Fruit fly (Drosophila melanogaster) whole organism: ENCODE data around the gene CG7907.
A peak's percentile ranks its signal among the peaks of the same experiment; 100 is the strongest.

Source experiments
- CG8478 ChIP-seq: fragments of >200 bp; optimal IDR thresholded peaks from 2 replicates; lab custom pipeline; 2018; ENCODE audit warnings: inconsistent platforms
- Dll ChIP-seq: fragments of >200 bp; optimal IDR thresholded peaks from 2 replicates; lab custom pipeline; 2017
- EcR ChIP-seq, 2 experiments: fragments of >200 bp; optimal IDR thresholded peaks; 2 replicates each; lab custom pipeline; 2017; ENCODE audit warnings: missing biosample characterization in 2 of 2, missing genetic modification characterization in 2 of 2, missing genetic modification reagents in 2 of 2
- pan ChIP-seq: fragments of >200 bp; optimal IDR thresholded peaks from 2 replicates; lab custom pipeline; 2017
- psq ChIP-seq: fragments of >200 bp; optimal IDR thresholded peaks from 2 replicates; lab custom pipeline; 2017
- usp ChIP-seq: fragments of >200 bp; optimal IDR thresholded peaks from 2 replicates; lab custom pipeline; 2017; ENCODE audit warnings: missing biosample characterization, missing genetic modification characterization, mixed read lengths

The CG7907 gene

dm6 chr3R:21403435-21403834 is at the start of gene CG7907:
TSS of gene CG7907 (plus strand) at chr3R:21403735.
- TF ChIP-seq EcR (GFP tag; optimal IDR thresholded peaks at IDR 0.05; lab: Kevin White, UChicago) (no peak), pan (no peak), CG8478 (lab: Kevin White, UChicago) (no peak), usp (no peak), Dll (lab: Kevin White, UChicago) (no peak), psq (no peak)

DNA sequence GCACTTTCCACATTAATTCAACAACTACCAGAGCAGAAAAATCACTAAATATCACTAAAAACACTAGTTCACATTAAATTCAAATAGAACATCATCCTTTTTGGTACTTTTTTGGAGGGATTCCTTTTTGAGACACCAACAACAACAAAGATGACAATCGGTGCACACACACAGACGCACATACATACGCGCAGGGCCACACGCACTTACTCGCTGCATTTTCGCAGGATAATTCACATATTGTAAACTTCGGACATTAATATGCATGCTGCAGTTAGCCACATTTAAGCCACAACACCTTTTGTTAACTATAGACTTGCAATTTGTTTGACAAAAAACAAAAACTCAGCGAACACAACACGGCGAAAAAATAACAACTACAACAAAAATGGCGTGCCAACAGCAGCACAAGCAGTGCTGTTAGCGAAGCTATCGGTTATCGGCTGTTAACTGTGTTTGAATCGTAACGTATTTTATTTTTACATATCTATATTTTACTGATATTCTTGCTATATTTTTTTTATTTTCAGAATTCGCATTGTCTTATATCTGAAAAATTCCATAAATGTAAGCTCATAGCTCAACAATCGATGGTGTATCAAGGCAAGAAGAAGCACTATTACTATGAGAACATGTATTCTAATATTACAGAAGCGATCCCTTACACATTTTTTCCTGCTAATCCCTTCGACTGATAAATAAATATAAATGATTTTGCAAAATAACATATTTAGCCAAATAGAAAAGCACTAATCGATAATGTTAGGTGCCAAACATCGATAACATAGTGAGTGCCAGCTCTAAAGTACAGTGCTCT is 44.0 kb upstream of the CG7907 start:
- TF ChIP-seq usp (no peak), Dll (lab: Kevin White, UChicago) (no peak), psq (no peak), pan (no peak), EcR (GFP tag; optimal IDR thresholded peaks at IDR 0.05; lab: Kevin White, UChicago) (no peak), CG8478 (lab: Kevin White, UChicago) (no peak)

DNA sequence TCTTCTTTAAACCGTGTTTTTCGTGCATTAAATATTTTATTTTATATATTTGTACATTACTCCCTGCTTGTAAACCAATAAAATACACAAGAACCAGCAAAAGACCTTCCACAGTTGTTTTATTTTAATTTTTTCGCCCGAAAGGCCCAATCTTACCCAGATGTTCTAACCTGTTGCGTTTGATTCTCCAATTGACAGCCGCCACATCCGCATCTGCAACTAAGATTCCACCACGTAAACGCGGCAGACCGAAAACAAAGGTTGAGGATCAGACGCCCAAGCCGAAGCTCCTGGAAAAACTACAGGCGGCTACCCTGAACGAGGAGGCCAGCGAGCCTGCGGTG is 43.4 kb upstream of the CG7907 start:
- TF ChIP-seq EcR (GFP tag; optimal IDR thresholded peaks at IDR 0.05; lab: Kevin White, UChicago): no peak
- no peak for TF ChIP-seq usp

DNA sequence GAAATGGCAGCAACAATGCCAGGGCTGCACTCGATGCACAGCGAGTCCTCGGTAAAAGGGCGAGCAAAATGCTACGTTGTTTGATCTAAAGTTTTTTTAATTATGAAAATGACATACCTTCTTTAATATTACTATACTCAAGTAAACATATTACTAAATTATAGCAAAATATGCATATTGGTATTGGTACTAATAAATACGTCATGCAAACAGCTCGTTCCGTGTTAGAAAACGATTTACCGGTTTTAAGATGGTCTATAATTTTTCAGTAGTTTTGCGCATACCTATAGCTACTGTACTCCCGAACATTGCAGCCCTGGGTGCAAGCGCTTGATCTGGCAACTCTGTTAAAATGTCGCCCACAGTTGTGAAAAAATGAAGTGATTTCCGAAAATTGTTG is 38.3 kb upstream of the CG7907 start:
- TF ChIP-seq psq (no peak), CG8478 (lab: Kevin White, UChicago) (no peak), Dll (lab: Kevin White, UChicago) (no peak), EcR (GFP tag; optimal IDR thresholded peaks at IDR 0.05; lab: Kevin White, UChicago) (no peak), usp (no peak), pan (no peak)

- no peak for TF ChIP-seq EcR (GFP tag; optimal IDR thresholded peaks at IDR 0.05; lab: Kevin White, UChicago)
- TF ChIP-seq usp: no peak
- no peak for TF ChIP-seq CG8478 (lab: Kevin White, UChicago)
- TF ChIP-seq psq: no peak
- no peak for TF ChIP-seq Dll (lab: Kevin White, UChicago)
- no peak for TF ChIP-seq pan
Observed at dm6 chr3R:21368444-21368843, 35.1 kb upstream of the CG7907 start.

DNA sequence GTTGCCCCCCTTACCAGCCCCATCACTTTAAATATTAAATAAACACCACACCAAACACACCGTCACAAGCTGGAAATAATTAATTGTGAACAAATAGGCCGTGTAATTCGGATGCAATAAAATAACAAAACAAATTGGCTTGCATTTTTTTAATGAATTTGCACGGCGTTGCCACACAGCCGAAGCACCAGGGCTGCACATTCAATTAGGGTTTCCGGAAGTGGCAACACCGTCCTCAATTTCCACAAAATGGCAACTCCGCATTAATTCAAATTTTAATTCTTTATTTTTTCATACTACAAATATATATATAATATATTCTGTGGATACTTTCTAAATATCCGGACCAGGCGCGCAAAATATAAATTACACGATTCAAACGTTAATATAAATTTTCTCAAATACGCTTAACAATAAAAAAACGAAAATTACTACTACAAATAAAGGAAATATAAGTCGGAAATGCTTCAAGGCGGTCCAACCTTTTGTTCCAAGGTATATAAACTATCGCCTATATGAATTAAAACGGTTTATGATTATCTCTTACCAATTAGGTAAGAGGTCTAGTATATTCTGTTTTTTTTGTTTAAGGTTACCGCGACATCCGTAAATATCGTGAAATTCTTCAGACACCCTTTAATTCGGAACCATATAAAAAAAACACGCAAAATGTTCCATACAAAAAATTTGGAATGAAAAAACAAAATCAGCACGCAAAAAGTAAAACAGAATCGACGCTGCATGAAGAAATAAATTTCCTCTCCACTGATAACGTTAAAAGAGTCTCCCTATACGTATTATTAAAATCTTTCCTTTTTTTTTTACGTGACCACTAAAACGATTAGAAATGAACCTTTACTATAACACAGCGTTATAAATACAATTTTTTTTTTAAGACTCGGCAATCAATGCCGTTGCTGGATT is 29.9 kb upstream of the CG7907 start:
- peak; percentile 2 for TF ChIP-seq CG8478 (lab: Kevin White, UChicago)
- no peak for TF ChIP-seq pan
- TF ChIP-seq Dll (lab: Kevin White, UChicago): no peak

dm6 chr3R:21376331-21376761 is 27.2 kb upstream of the CG7907 start:
- TF ChIP-seq psq (no peak), CG8478 (lab: Kevin White, UChicago) (peak; percentile 83)

- TF ChIP-seq pan (no peak), psq (no peak), usp (no peak), Dll (lab: Kevin White, UChicago) (no peak), EcR (GFP tag; optimal IDR thresholded peaks at IDR 0.05; lab: Kevin White, UChicago) (no peak), CG8478 (lab: Kevin White, UChicago) (no peak)
Observed at dm6 chr3R:21376859-21377607, 26.5 kb upstream of the CG7907 start.

dm6 chr3R:21378595-21378994 is 24.9 kb upstream of the CG7907 start, which contains the start of gene tin:
TSS of gene tin (plus strand) at chr3R:21378977.
- TF ChIP-seq EcR (GFP tag; optimal IDR thresholded peaks at IDR 0.05; lab: Kevin White, UChicago): no peak
- no peak for TF ChIP-seq CG8478 (lab: Kevin White, UChicago)
- TF ChIP-seq usp: no peak
- no peak for TF ChIP-seq pan
- no peak for TF ChIP-seq psq
- TF ChIP-seq Dll (lab: Kevin White, UChicago): no peak

- no peak for TF ChIP-seq CG8478 (lab: Kevin White, UChicago)
Observed at dm6 chr3R:21379927-21380326, 23.6 kb upstream of the CG7907 start.

DNA sequence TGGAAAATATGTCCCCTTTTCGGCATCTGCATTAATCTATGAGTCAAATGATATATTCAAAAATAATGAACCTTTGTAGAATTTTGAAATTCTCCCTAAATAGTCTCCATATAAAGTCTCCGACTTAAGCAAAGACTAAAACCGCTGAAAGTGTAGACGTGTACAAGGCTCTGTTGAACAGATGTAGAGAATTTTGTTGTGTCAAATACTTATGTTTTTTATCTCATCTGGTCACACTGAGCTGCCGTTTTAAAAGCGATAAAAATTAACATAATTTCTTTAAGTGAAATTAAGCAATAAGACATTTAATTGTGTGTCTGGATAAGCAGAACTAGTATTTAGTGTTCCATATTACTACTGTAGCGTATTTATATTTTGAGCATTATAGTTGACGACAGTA is 17.4 kb upstream of the CG7907 start:
- TF ChIP-seq usp (no peak), psq (no peak), Dll (lab: Kevin White, UChicago) (no peak), EcR (GFP tag; optimal IDR thresholded peaks at IDR 0.05; lab: Kevin White, UChicago) (no peak), pan (no peak), CG8478 (lab: Kevin White, UChicago) (no peak)

dm6 chr3R:21387356-21387980 is 16.1 kb upstream of the CG7907 start:
- TF ChIP-seq pan: no peak
